Worm (Caenorhabditis elegans): ENCODE results near the gene nep-23.

DNA sequence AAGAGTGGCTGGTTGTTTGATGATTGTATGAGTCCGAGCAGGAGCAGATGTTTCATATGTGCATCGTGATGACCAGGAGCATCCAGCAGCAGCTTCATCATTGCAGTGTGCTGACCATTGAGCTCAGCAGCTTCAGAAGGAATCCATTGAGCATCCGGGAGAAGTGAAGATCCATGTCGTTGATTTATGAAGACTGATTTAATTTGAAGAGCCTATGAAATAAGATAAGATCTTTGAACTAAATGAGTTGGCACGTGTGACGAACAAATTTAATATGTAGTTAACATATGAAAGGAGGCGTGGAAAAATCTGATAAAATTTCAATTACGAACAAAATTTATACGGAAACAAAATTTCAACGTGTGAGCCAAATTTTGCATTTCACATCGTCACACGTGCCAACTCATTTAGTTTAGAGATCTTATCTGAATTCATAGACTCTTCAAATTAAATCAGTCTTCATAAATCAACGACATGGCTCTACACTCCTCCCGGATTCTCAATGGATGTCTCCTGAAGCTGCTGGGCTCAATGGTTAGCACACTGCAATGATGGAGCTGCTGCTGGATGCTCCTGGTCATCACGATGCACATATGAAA, 2.2 kb upstream of the nep-23 start, which contains the start of the genes Y116A8C.469 and Y116A8C.468:
- no peak for TF ChIP-seq him-1 (tag; optimal IDR thresholded peaks at IDR 0.05)
- TF ChIP-seq W03F9.2 (tag; optimal IDR thresholded peaks at IDR 0.05), result no peak
- TF ChIP-seq dao-5 (tag; optimal IDR thresholded peaks at IDR 0.05), result no peak
